Worm (Caenorhabditis elegans): Measurements from ENCODE around the gene srbc-9.

DNA sequence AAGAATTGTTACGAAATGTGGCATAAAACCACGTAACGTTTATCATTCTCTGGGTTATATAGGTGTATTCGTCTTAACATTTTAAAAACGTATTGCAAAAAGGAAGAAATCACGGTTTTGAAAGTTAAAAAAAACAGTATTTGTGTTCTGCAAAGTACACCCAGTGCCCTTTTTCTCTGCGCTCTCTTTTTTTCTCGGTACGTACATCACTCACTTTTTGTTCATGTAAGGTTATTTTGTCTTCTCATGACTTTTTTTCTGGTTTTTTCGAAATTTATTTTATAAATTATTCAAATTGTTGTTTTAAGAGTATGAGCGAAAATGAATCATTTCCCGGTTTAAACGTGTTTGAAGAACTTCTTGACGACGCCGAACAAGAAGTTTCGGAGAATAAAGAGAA, 43.3 kb downstream of the srbc-9 start, which contains the start of gene F25E5.5:
- no peak for TF ChIP-seq med-1 (GFP tag; optimal IDR thresholded peaks at IDR 0.05; ENCODE audit: insufficient read depth)
- TF ChIP-seq ztf-23 (GFP tag; IDR thresholded peaks at IDR 0.05), result no peak
- TF ChIP-seq flt-1 (GFP tag; IDR thresholded peaks at IDR 0.05), result no peak
- TF ChIP-seq ztf-29 (GFP tag; IDR thresholded peaks at IDR 0.05), result no peak
- no peak for TF ChIP-seq T22C8.4 (GFP tag; IDR thresholded peaks at IDR 0.05)

Data from whole organism, midembryonic.